Fruit fly (Drosophila melanogaster) whole organism, prepupa: ENCODE results near the gene CG9609.

Experiments used
- CG10631 ChIP-seq: fragments of 200-800 bp; sonication (Bioruptor generic); optimal IDR thresholded peaks from 2 replicates; lab custom pipeline; 2016; ENCODE audit warnings: missing biosample characterization, missing genetic modification characterization
- CG10669 ChIP-seq: fragments of 200-800 bp; sonication (Bioruptor generic); optimal IDR thresholded peaks from 3 replicates; lab custom pipeline; 2018; ENCODE audit warnings: missing biosample characterization, mild to moderate bottlenecking, missing genetic modification characterization, moderate library complexity
- CG11294 ChIP-seq: fragments of 200-800 bp; sonication (Bioruptor generic); IDR thresholded peaks from 2 replicates; pipeline ENCODE4 v1.3.6; 2022; ENCODE audit warnings: missing biosample characterization, missing genetic modification characterization
- CG11762 ChIP-seq: fragments of 200-800 bp; sonication (Bioruptor generic); optimal IDR thresholded peaks from 3 replicates; lab custom pipeline; 2016; ENCODE audit warnings: missing biosample characterization, missing genetic modification characterization; ENCODE audit not compliant: insufficient read depth
- CG15336 ChIP-seq: fragments of 200-800 bp; sonication (Bioruptor generic); IDR thresholded peaks from 2 replicates; pipeline ENCODE4 v1.3.6; 2022; ENCODE audit warnings: missing biosample characterization, missing genetic modification characterization
- CG1621 ChIP-seq: fragments of 200-800 bp; sonication (Bioruptor generic); optimal IDR thresholded peaks from 3 replicates; lab custom pipeline; 2018; ENCODE audit warnings: missing biosample characterization, mild to moderate bottlenecking, missing genetic modification characterization
- CG3032 ChIP-seq: fragments of 200-800 bp; optimal IDR thresholded peaks from 2 replicates; lab custom pipeline; 2019; ENCODE audit warnings: missing biosample characterization, mild to moderate bottlenecking, missing genetic modification characterization, moderate library complexity
- CG31627 ChIP-seq: fragments of 200-800 bp; sonication (Bioruptor generic); optimal IDR thresholded peaks from 3 replicates; lab custom pipeline; 2016; ENCODE audit warnings: missing biosample characterization, missing genetic modification characterization
- CG32006 ChIP-seq: fragments of 200-800 bp; sonication (Bioruptor generic); optimal IDR thresholded peaks from 3 replicates; lab custom pipeline; 2017; ENCODE audit warnings: missing biosample characterization, mild to moderate bottlenecking, missing genetic modification characterization
- CG34406 ChIP-seq: fragments of 200-800 bp; sonication (Bioruptor generic); optimal IDR thresholded peaks from 3 replicates; lab custom pipeline; 2016; ENCODE audit warnings: missing biosample characterization, missing genetic modification characterization
- CG3919 ChIP-seq: fragments of 200-800 bp; sonication (Bioruptor generic); optimal IDR thresholded peaks from 3 replicates; lab custom pipeline; 2016; ENCODE audit warnings: missing biosample characterization, missing genetic modification characterization
- CG4318 ChIP-seq: fragments of 200-800 bp; sonication (Bioruptor generic); optimal IDR thresholded peaks from 3 replicates; lab custom pipeline; 2017; ENCODE audit warnings: missing biosample characterization, mild to moderate bottlenecking, missing genetic modification characterization
- CG6163 ChIP-seq: fragments of 200-800 bp; sonication (Bioruptor generic); IDR thresholded peaks from 3 replicates; pipeline ENCODE4 v1.3.6; 2022; ENCODE audit warnings: missing biosample characterization, missing genetic modification characterization
- CG7368 ChIP-seq: fragments of 200-800 bp; sonication (Bioruptor generic); optimal IDR thresholded peaks from 3 replicates; lab custom pipeline; 2016; ENCODE audit warnings: missing biosample characterization, missing genetic modification characterization
- CG8119 ChIP-seq: fragments of 200-800 bp; sonication (Bioruptor generic); IDR thresholded peaks from 3 replicates; pipeline ENCODE4 v1.3.6; 2022; ENCODE audit warnings: missing biosample characterization, missing genetic modification characterization
- CG8319 ChIP-seq: fragments of 200-800 bp; sonication (Bioruptor generic); optimal IDR thresholded peaks from 3 replicates; lab custom pipeline; 2016; ENCODE audit warnings: missing biosample characterization, missing genetic modification characterization
- CG8632 ChIP-seq: fragments of 200-800 bp; sonication (Bioruptor generic); optimal IDR thresholded peaks from 3 replicates; lab custom pipeline; 2016; ENCODE audit warnings: missing biosample characterization, missing genetic modification characterization
- Eip75B ChIP-seq: fragments of 200-800 bp; sonication (Bioruptor generic); optimal IDR thresholded peaks from 3 replicates; lab custom pipeline; 2016; ENCODE audit warnings: missing biosample characterization, missing genetic modification characterization
- Eip78C ChIP-seq: fragments of 200-800 bp; sonication (Bioruptor generic); peaks from one replicate; lab custom pipeline; 2016; ENCODE audit warnings: missing biosample characterization, missing genetic modification characterization
- Eip93F ChIP-seq: fragments of 200-800 bp; sonication (Bioruptor generic); optimal IDR thresholded peaks from 2 replicates; lab custom pipeline; 2016; ENCODE audit warnings: missing biosample characterization, mild to moderate bottlenecking, missing genetic modification characterization
- Ets21C ChIP-seq: fragments of 200-800 bp; sonication (Bioruptor generic); optimal IDR thresholded peaks from 3 replicates; lab custom pipeline; 2016; ENCODE audit warnings: missing biosample characterization, missing genetic modification characterization
- Ets96B ChIP-seq: fragments of 200-800 bp; optimal IDR thresholded peaks from 2 replicates; lab custom pipeline; 2019; ENCODE audit warnings: missing biosample characterization, mild to moderate bottlenecking, missing genetic modification characterization, moderate library complexity
- Gug ChIP-seq: fragments of 200-800 bp; sonication (Bioruptor generic); IDR thresholded peaks from 2 replicates; pipeline ENCODE4 v1.3.6; 2022; ENCODE audit warnings: missing biosample characterization, missing genetic modification characterization
- Hr39 ChIP-seq: fragments of 200-800 bp; sonication (Bioruptor generic); optimal IDR thresholded peaks from 2 replicates; lab custom pipeline; 2016; ENCODE audit warnings: missing biosample characterization, missing genetic modification characterization
- Hr4 ChIP-seq: fragments of 200-800 bp; sonication (Bioruptor generic); optimal IDR thresholded peaks from 3 replicates; lab custom pipeline; 2016; ENCODE audit warnings: missing biosample characterization, missing genetic modification characterization
- Lpt ChIP-seq: fragments of 200-800 bp; sonication (Bioruptor generic); optimal IDR thresholded peaks from 3 replicates; lab custom pipeline; 2016; ENCODE audit warnings: missing biosample characterization, missing genetic modification characterization
- Met ChIP-seq: fragments of 200-800 bp; sonication (Bioruptor generic); optimal IDR thresholded peaks from 3 replicates; lab custom pipeline; 2016; ENCODE audit warnings: missing biosample characterization, missing genetic modification characterization
- OdsH ChIP-seq: fragments of 200-800 bp; sonication (Bioruptor generic); optimal IDR thresholded peaks from 3 replicates; lab custom pipeline; 2016; ENCODE audit warnings: missing biosample characterization, missing genetic modification characterization
- Sox102F ChIP-seq: fragments of 200-800 bp; sonication (Bioruptor generic); optimal IDR thresholded peaks from 2 replicates; lab custom pipeline; 2016; ENCODE audit warnings: missing biosample characterization, mild to moderate bottlenecking, missing genetic modification characterization
- Sox14 ChIP-seq: fragments of 200-800 bp; sonication (Bioruptor generic); optimal IDR thresholded peaks from 3 replicates; lab custom pipeline; 2016; ENCODE audit warnings: missing biosample characterization, missing genetic modification characterization
- Sox15 ChIP-seq: fragments of 200-800 bp; sonication (Bioruptor generic); optimal IDR thresholded peaks from 3 replicates; lab custom pipeline; 2016; ENCODE audit warnings: missing biosample characterization, missing genetic modification characterization
- achi ChIP-seq: fragments of 200-800 bp; sonication (Bioruptor generic); optimal IDR thresholded peaks from 3 replicates; lab custom pipeline; 2016; ENCODE audit warnings: missing biosample characterization, missing genetic modification characterization
- cyc ChIP-seq: fragments of 200-800 bp; sonication (Bioruptor generic); optimal IDR thresholded peaks from 3 replicates; lab custom pipeline; 2016; ENCODE audit warnings: missing biosample characterization, missing genetic modification characterization
- dac ChIP-seq: fragments of 200-800 bp; sonication (Bioruptor generic); optimal IDR thresholded peaks from 2 replicates; lab custom pipeline; 2017; ENCODE audit warnings: missing biosample characterization, mild to moderate bottlenecking, missing genetic modification characterization
- dsx ChIP-seq: fragments of 200-800 bp; optimal IDR thresholded peaks from 3 replicates; lab custom pipeline; 2019; ENCODE audit warnings: missing biosample characterization, mild to moderate bottlenecking, missing genetic modification characterization, moderate library complexity; ENCODE audit not compliant: poor library complexity, severe bottlenecking
- eg ChIP-seq: fragments of 200-800 bp; sonication (Bioruptor generic); IDR thresholded peaks from 3 replicates; pipeline ENCODE4 v1.3.6; 2022; ENCODE audit warnings: missing biosample characterization, missing genetic modification characterization
- esn ChIP-seq: fragments of 200-800 bp; sonication (Bioruptor generic); optimal IDR thresholded peaks from 2 replicates; lab custom pipeline; 2016; ENCODE audit warnings: missing biosample characterization, mild to moderate bottlenecking, missing genetic modification characterization, moderate library complexity
- fd59A ChIP-seq: fragments of 200-800 bp; sonication (Bioruptor generic); optimal IDR thresholded peaks from 2 replicates; lab custom pipeline; 2017; ENCODE audit warnings: missing biosample characterization, mild to moderate bottlenecking, missing genetic modification characterization, missing genetic modification reagents
- fd85E ChIP-seq: fragments of 200-800 bp; sonication (Bioruptor generic); optimal IDR thresholded peaks from 3 replicates; lab custom pipeline; 2016; ENCODE audit warnings: missing biosample characterization, missing genetic modification characterization
- fkh ChIP-seq: fragments of 200-800 bp; sonication (Bioruptor generic); optimal IDR thresholded peaks from 3 replicates; lab custom pipeline; 2017; ENCODE audit warnings: missing biosample characterization, mild to moderate bottlenecking, missing genetic modification characterization, moderate library complexity
- lz ChIP-seq: fragments of 200-800 bp; sonication (Bioruptor generic); optimal IDR thresholded peaks from 3 replicates; lab custom pipeline; 2016; ENCODE audit warnings: missing biosample characterization, missing genetic modification characterization
- net ChIP-seq: fragments of 200-800 bp; sonication (Bioruptor generic); optimal IDR thresholded peaks from 3 replicates; lab custom pipeline; 2016; ENCODE audit warnings: missing biosample characterization, missing genetic modification characterization
- pdm3 ChIP-seq: fragments of 200-800 bp; sonication (Bioruptor generic); optimal IDR thresholded peaks from 3 replicates; lab custom pipeline; 2016; ENCODE audit warnings: missing biosample characterization, missing genetic modification characterization
- salr ChIP-seq, 2 experiments: fragments of 200-800 bp; sonication (Bioruptor generic); optimal IDR thresholded peaks; 3 replicates each; lab custom pipeline; 2016 to 2018; ENCODE audit warnings: missing biosample characterization in 2 of 2, missing genetic modification characterization in 2 of 2, mild to moderate bottlenecking in 1 of 2
- spab ChIP-seq: fragments of 200-800 bp; sonication (Bioruptor generic); optimal IDR thresholded peaks from 2 replicates; lab custom pipeline; 2017; ENCODE audit warnings: missing biosample characterization, mild to moderate bottlenecking, missing genetic modification characterization, missing genetic modification reagents
- ss ChIP-seq, 2 experiments: fragments of 200-800 bp; sonication (Bioruptor generic); optimal IDR thresholded peaks; 2 replicates in 1 of 2; 3 replicates in 1 of 2; lab custom pipeline; 2017 to 2018; ENCODE audit warnings: mild to moderate bottlenecking in 2 of 2, missing biosample characterization in 2 of 2, missing genetic modification characterization in 2 of 2, moderate library complexity in 1 of 2
- svp ChIP-seq: fragments of 200-800 bp; sonication (Bioruptor generic); peaks from one replicate; lab custom pipeline; 2016; ENCODE audit warnings: missing biosample characterization, missing genetic modification characterization
- topi ChIP-seq: fragments of 200-800 bp; sonication (Bioruptor generic); optimal IDR thresholded peaks from 3 replicates; lab custom pipeline; 2016; ENCODE audit warnings: missing biosample characterization, missing genetic modification characterization
- vri ChIP-seq: fragments of 200-800 bp; sonication (Bioruptor generic); optimal IDR thresholded peaks from 3 replicates; lab custom pipeline; 2016; ENCODE audit warnings: missing biosample characterization, mild to moderate bottlenecking, missing genetic modification characterization

Gene CG9609

dm6 chrX:16830081-16830480 is 43.3 kb upstream of the CG9609 start (continued):
- TF ChIP-seq lz (GFP tag; lab: Kevin White, UChicago) (no peak), cyc (GFP tag; lab: Kevin White, UChicago) (no peak), CG6163 (GFP tag; lab: Robert Waterston, UW) (no peak), CG1621 (tag; lab: Kevin White, UChicago) (no peak), CG31627 (GFP tag; lab: Kevin White, UChicago) (no peak), net (GFP tag; lab: Kevin White, UChicago) (no peak), Sox15 (no peak), Hr39 (no peak), CG10631 (GFP tag; lab: Kevin White, UChicago) (no peak), Lpt (GFP tag; lab: Kevin White, UChicago) (no peak)

- TF ChIP-seq topi (peak; percentile 19), eg (GFP tag; lab: Robert Waterston, UW) (no peak), dsx (GFP tag; lab: Kevin White, UChicago) (no peak), Eip93F (GFP tag; lab: Kevin White, UChicago) (no peak), CG1621 (tag; lab: Kevin White, UChicago) (no peak), fd59A (GFP tag; lab: Kevin White, UChicago) (no peak), CG3032 (tag; lab: Kevin White, UChicago) (peak; percentile 36), OdsH (peak; percentile 33), fkh (GFP tag; lab: Kevin White, UChicago) (no peak), CG34406 (peak; percentile 26), CG8119 (GFP tag; lab: Robert Waterston, UW) (no peak), ss (GFP tag; optimal IDR thresholded peaks at IDR 0.05; lab: Kevin White, UChicago) (no peak), net (GFP tag; lab: Kevin White, UChicago) (peak; percentile 9), Met (peak; percentile 43), Gug (GFP tag; lab: Robert Waterston, UW) (no peak), CG8319 (GFP tag; lab: Kevin White, UChicago) (no peak), CG4318 (GFP tag; lab: Kevin White, UChicago) (no peak), pdm3 (GFP tag; lab: Kevin White, UChicago) (peak; percentile 53), CG11762 (GFP tag; lab: Kevin White, UChicago) (no peak), CG31627 (GFP tag; lab: Kevin White, UChicago) (no peak), CG7368 (no peak), Hr4 (GFP tag; lab: Kevin White, UChicago) (peak; percentile 37), Ets96B (tag; lab: Kevin White, UChicago) (peak; percentile 37), svp (GFP tag; lab: Kevin White, UChicago) (peak; percentile 65), esn (GFP tag; lab: Kevin White, UChicago) (peak; percentile 47), vri (GFP tag; lab: Kevin White, UChicago) (no peak), Eip75B (GFP tag; lab: Kevin White, UChicago) (peak; percentile 8), salr (GFP tag; optimal IDR thresholded peaks at IDR 0.05; lab: Kevin White, UChicago) (no peak), Sox102F (no peak), dac (GFP tag; lab: Kevin White, UChicago) (no peak), spab (GFP tag; lab: Kevin White, UChicago) (no peak), CG15336 (0 out of 2 replicates have a peak, but pooled peaks have one; percentile 22), fd85E (GFP tag; lab: Kevin White, UChicago) (no peak), achi (GFP tag; lab: Kevin White, UChicago) (no peak), Sox14 (GFP tag; lab: Kevin White, UChicago) (peak; percentile 14), CG6163 (GFP tag; lab: Robert Waterston, UW) (no peak), CG3919 (GFP tag; lab: Kevin White, UChicago) (no peak), Sox15 (no peak), CG10631 (GFP tag; lab: Kevin White, UChicago) (peak; percentile 21), CG11294 (GFP tag; lab: Robert Waterston, UW) (no peak), Eip78C (peak; percentile 65), CG10669 (GFP tag; lab: Kevin White, UChicago) (peak; percentile 12), CG32006 (GFP tag; lab: Kevin White, UChicago) (peak; percentile 39), Ets21C (GFP tag; lab: Kevin White, UChicago) (no peak), CG8632 (GFP tag; lab: Kevin White, UChicago) (no peak)
These were observed 42.7 kb upstream of the CG9609 start for dm6 chrX:16829439-16830028.
